Worm (Caenorhabditis elegans): ENCODE results near the gene F11D11.3.

ce11 chrV:18802077-18802476, 42.0 kb upstream of the F11D11.3 start, which contains the start of gene C54E10.11:
- TF ChIP-seq elt-3 (tag; optimal IDR thresholded peaks at IDR 0.05): no peak
- no peak for TF ChIP-seq nhr-237 (tag; optimal IDR thresholded peaks at IDR 0.05)
- TF ChIP-seq blmp-1 (tag; optimal IDR thresholded peaks at IDR 0.05): no peak
- no peak for TF ChIP-seq sptf-1 (tag; optimal IDR thresholded peaks at IDR 0.05)
- no peak for TF ChIP-seq unc-62 (GFP tag; optimal IDR thresholded peaks at IDR 0.05)
- no peak for TF ChIP-seq mep-1 (tag; optimal IDR thresholded peaks at IDR 0.05)
- no peak for TF ChIP-seq nhr-28 (tag; optimal IDR thresholded peaks at IDR 0.05)
